Fruit fly (Drosophila melanogaster) whole organism: ENCODE measurements around the gene CG14930.

Experiments
- CG8478 ChIP-seq: fragments of >200 bp; optimal IDR thresholded peaks from 2 replicates; lab custom pipeline; 2018; ENCODE audit warnings: inconsistent platforms
- Dll ChIP-seq: fragments of >200 bp; optimal IDR thresholded peaks from 2 replicates; lab custom pipeline; 2017
- EcR ChIP-seq, 2 experiments: fragments of >200 bp; optimal IDR thresholded peaks; 2 replicates each; lab custom pipeline; 2017; ENCODE audit warnings: missing biosample characterization in 2 of 2, missing genetic modification characterization in 2 of 2, missing genetic modification reagents in 2 of 2
- pan ChIP-seq: fragments of >200 bp; optimal IDR thresholded peaks from 2 replicates; lab custom pipeline; 2017
- psq ChIP-seq: fragments of >200 bp; optimal IDR thresholded peaks from 2 replicates; lab custom pipeline; 2017

DNA sequence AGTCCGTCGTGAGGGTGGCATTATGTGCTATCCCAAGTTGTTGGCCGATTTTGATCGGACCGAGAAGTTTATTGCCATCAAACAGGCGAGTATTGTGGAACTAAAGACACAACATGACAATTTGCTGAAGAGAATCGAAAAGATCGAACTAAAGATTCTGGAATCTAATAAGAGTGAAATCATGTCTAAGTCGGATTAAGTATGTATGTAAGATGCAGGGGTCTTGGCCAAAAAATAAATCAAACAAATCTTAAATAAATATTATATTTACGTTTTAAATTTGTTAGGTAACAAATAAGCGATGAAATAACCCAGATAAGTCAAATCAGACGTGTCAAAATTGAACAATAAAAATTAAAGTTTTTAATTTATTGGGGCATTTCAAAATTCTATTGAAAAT is 1.6 kb downstream of the CG14930 start, which contains the start of gene CG14929:
- no peak for TF ChIP-seq CG8478 (lab: Kevin White, UChicago)
- no peak for TF ChIP-seq Dll
- TF ChIP-seq pan (lab: Kevin White, UChicago), result no peak
- TF ChIP-seq psq (lab: Kevin White, UChicago), result no peak
- no peak for TF ChIP-seq EcR (GFP tag; optimal IDR thresholded peaks at IDR 0.05; lab: Kevin White, UChicago)
